Worm (Caenorhabditis elegans) whole organism, late embryonic: Measurements from ENCODE around the gene C50E10.2.

ENCODE experiments used
- ceh-48 ChIP-seq: sonication (generic microtip); optimal IDR thresholded peaks from 2 replicates; lab custom pipeline; 2016; ENCODE audit warnings: missing genetic modification characterization, inconsistent platforms, missing compliant biosample characterization
- ceh-6 ChIP-seq: fragments of 200-800 bp; sonication (Bioruptor generic); optimal IDR thresholded peaks from 2 replicates; lab custom pipeline; 2018; ENCODE audit warnings: mild to moderate bottlenecking, missing genetic modification characterization, missing compliant biosample characterization
- nhr-232 ChIP-seq: sonication (generic microtip); optimal IDR thresholded peaks from 2 replicates; lab custom pipeline; 2016; ENCODE audit warnings: missing genetic modification characterization, missing compliant biosample characterization

C50E10.2 gene

ce11 chrII:12255545-12256233, 53.8 kb downstream of the C50E10.2 start:
- TF ChIP-seq ceh-48 (peak; percentile 70), ceh-6 (GFP tag; lab: Kevin White, UChicago) (no peak), nhr-232 (tag; lab: Kevin White, UChicago) (no peak)
